Worm (Caenorhabditis elegans) whole organism, late embryonic: ENCODE data around the gene nhr-268.
"Not testable (repeated sequence)": the region's sequence is repeated elsewhere in the genome, so short reads cannot be mapped to it uniquely, and the experiment has no call there.

Experiments used
- C38D4.7 ChIP-seq: fragments of 200-800 bp; sonication (Bioruptor generic); optimal IDR thresholded peaks from 2 replicates; lab custom pipeline; 2018; ENCODE audit warnings: mild to moderate bottlenecking, missing genetic modification characterization, moderate library complexity, missing compliant biosample characterization
- F13H6.1 ChIP-seq: sonication (generic microtip); optimal IDR thresholded peaks from 2 replicates; lab custom pipeline; 2016; ENCODE audit warnings: missing genetic modification characterization, missing compliant biosample characterization
- K02D7.2 ChIP-seq: sonication (generic microtip); optimal IDR thresholded peaks from 2 replicates; lab custom pipeline; 2017; ENCODE audit warnings: mild to moderate bottlenecking, missing genetic modification characterization, missing compliant biosample characterization
- K09A11.1 ChIP-seq: sonication (generic microtip); optimal IDR thresholded peaks from 2 replicates; lab custom pipeline; 2017; ENCODE audit warnings: antibody characterized with exemption, mild to moderate bottlenecking, missing genetic modification characterization, missing compliant biosample characterization; ENCODE audit not compliant: insufficient read depth
- Y22D7AL.16 ChIP-seq: sonication (generic microtip); optimal IDR thresholded peaks from 2 replicates; lab custom pipeline; 2016; ENCODE audit warnings: missing genetic modification characterization, missing compliant biosample characterization
- ahr-1 ChIP-seq: sonication (generic microtip); optimal IDR thresholded peaks from 2 replicates; lab custom pipeline; 2016; ENCODE audit warnings: missing genetic modification characterization, missing compliant biosample characterization
- ceh-18 ChIP-seq: sonication (generic microtip); optimal IDR thresholded peaks from 2 replicates; lab custom pipeline; 2016; ENCODE audit warnings: missing genetic modification characterization, missing compliant biosample characterization
- ceh-19 ChIP-seq: fragments of 200-800 bp; sonication (Bioruptor generic); optimal IDR thresholded peaks from 2 replicates; lab custom pipeline; 2018; ENCODE audit warnings: mild to moderate bottlenecking, missing genetic modification characterization, missing compliant biosample characterization
- ceh-2 ChIP-seq: sonication (generic microtip); optimal IDR thresholded peaks from 2 replicates; lab custom pipeline; 2016; ENCODE audit warnings: missing genotype, missing genetic modification characterization, missing compliant biosample characterization
- ceh-22 ChIP-seq: sonication (generic microtip); optimal IDR thresholded peaks from 2 replicates; lab custom pipeline; 2017; ENCODE audit warnings: missing biosample characterization, missing genetic modification characterization
- ceh-34 ChIP-seq: sonication (generic microtip); optimal IDR thresholded peaks from 2 replicates; lab custom pipeline; 2016; ENCODE audit warnings: mild to moderate bottlenecking, missing genetic modification characterization, missing compliant biosample characterization
- dmd-4 ChIP-seq: sonication (generic microtip); optimal IDR thresholded peaks from 2 replicates; lab custom pipeline; 2016; ENCODE audit warnings: borderline replicate concordance, missing genetic modification characterization, missing compliant biosample characterization
- elt-2 ChIP-seq: sonication (generic microtip); optimal IDR thresholded peaks from 2 replicates; lab custom pipeline; 2016; ENCODE audit warnings: missing genetic modification reagents, missing genetic modification characterization, missing compliant biosample characterization
- fkh-6 ChIP-seq: sonication (generic microtip); optimal IDR thresholded peaks from 2 replicates; lab custom pipeline; 2016; ENCODE audit warnings: missing genetic modification characterization, missing compliant biosample characterization
- gmeb-2 ChIP-seq: sonication (generic microtip); optimal IDR thresholded peaks from 2 replicates; lab custom pipeline; 2016; ENCODE audit warnings: missing genetic modification characterization, inconsistent platforms, missing compliant biosample characterization
- hlh-13 ChIP-seq: fragments of 200-800 bp; sonication (Bioruptor generic); optimal IDR thresholded peaks from 2 replicates; lab custom pipeline; 2018; ENCODE audit warnings: mild to moderate bottlenecking, missing genetic modification characterization, missing compliant biosample characterization
- hlh-30 ChIP-seq: sonication (generic microtip); optimal IDR thresholded peaks from 2 replicates; lab custom pipeline; 2017; ENCODE audit warnings: antibody characterized with exemption, missing genetic modification characterization, missing compliant biosample characterization; ENCODE audit not compliant: insufficient read depth
- lim-6 ChIP-seq: sonication (generic microtip); optimal IDR thresholded peaks from 2 replicates; lab custom pipeline; 2016; ENCODE audit warnings: missing genetic modification characterization, missing compliant biosample characterization
- lin-11 ChIP-seq: fragments of 200-800 bp; sonication (Bioruptor generic); optimal IDR thresholded peaks from 2 replicates; lab custom pipeline; 2018; ENCODE audit warnings: mild to moderate bottlenecking, missing genetic modification characterization, missing compliant biosample characterization
- mec-3 ChIP-seq: sonication (generic microtip); optimal IDR thresholded peaks from 2 replicates; lab custom pipeline; 2016; ENCODE audit warnings: borderline replicate concordance, missing genetic modification characterization, missing compliant biosample characterization
- nfya-1 ChIP-seq: sonication (generic microtip); optimal IDR thresholded peaks from 2 replicates; lab custom pipeline; 2017; ENCODE audit warnings: missing genetic modification characterization, mild to moderate bottlenecking, missing compliant biosample characterization, antibody characterized with exemption, moderate library complexity
- nhr-11 ChIP-seq: fragments of 150-350 bp; optimal IDR thresholded peaks from 2 replicates; lab custom pipeline; 2014; ENCODE audit warnings: missing biosample characterization, missing genetic modification characterization
- npax-4 ChIP-seq: sonication (generic microtip); optimal IDR thresholded peaks from 2 replicates; lab custom pipeline; 2016; ENCODE audit warnings: missing genetic modification characterization, missing compliant biosample characterization
- odd-2 ChIP-seq: sonication (generic microtip); optimal IDR thresholded peaks from 2 replicates; lab custom pipeline; 2017; ENCODE audit warnings: antibody characterized with exemption, mild to moderate bottlenecking, missing genetic modification characterization, missing compliant biosample characterization
- pat-9 ChIP-seq: fragments of 200-800 bp; sonication (Bioruptor generic); optimal IDR thresholded peaks from 2 replicates; lab custom pipeline; 2018; ENCODE audit warnings: mild to moderate bottlenecking, missing genetic modification characterization, moderate library complexity, missing compliant biosample characterization
- pax-1 ChIP-seq: fragments of 150-350 bp; optimal IDR thresholded peaks from 2 replicates; lab custom pipeline; 2014; ENCODE audit warnings: missing biosample characterization, missing genetic modification characterization
- pha-2 ChIP-seq: sonication (generic microtip); optimal IDR thresholded peaks from 2 replicates; lab custom pipeline; 2017; ENCODE audit warnings: mild to moderate bottlenecking, missing genetic modification characterization, missing compliant biosample characterization
- pha-4 ChIP-seq: fragments of 150-350 bp; optimal IDR thresholded peaks from 2 replicates; lab custom pipeline; 2018; ENCODE audit warnings: missing biosample characterization, missing genetic modification reagents, missing genetic modification characterization
- pqm-1 ChIP-seq: sonication (generic microtip); optimal IDR thresholded peaks from 2 replicates; lab custom pipeline; 2016; ENCODE audit warnings: missing genetic modification characterization, missing compliant biosample characterization
- pros-1 ChIP-seq: fragments of 150-350 bp; optimal IDR thresholded peaks from 2 replicates; lab custom pipeline; 2014; ENCODE audit warnings: missing biosample characterization, missing genetic modification reagents, missing genetic modification characterization
- rnt-1 ChIP-seq: sonication (generic microtip); optimal IDR thresholded peaks from 2 replicates; lab custom pipeline; 2016; ENCODE audit warnings: missing genetic modification characterization, missing compliant biosample characterization
- unc-3 ChIP-seq, 2 experiments: fragments of 200-800 bp in 1 of 2; sonication (Bioruptor generic) in 1 of 2; sonication (generic microtip) in 1 of 2; conservative IDR thresholded peaks in 1 of 2; optimal IDR thresholded peaks in 1 of 2; 2 replicates each; pipeline versions ENCODE4 v1.3.6 to Lab custom; 2016 to 2022; ENCODE audit warnings: missing compliant biosample characterization in 2 of 2, missing genetic modification characterization in 2 of 2, missing genetic modification reagents in 1 of 2
- unc-55 ChIP-seq: sonication (generic microtip); optimal IDR thresholded peaks from 2 replicates; lab custom pipeline; 2017; ENCODE audit warnings: missing biosample characterization, missing genetic modification reagents, missing genetic modification characterization
- unc-86 ChIP-seq: sonication (generic microtip); optimal IDR thresholded peaks from 2 replicates; lab custom pipeline; 2016; ENCODE audit warnings: missing genetic modification characterization, missing compliant biosample characterization
- zip-5 ChIP-seq: sonication (generic microtip); optimal IDR thresholded peaks from 2 replicates; lab custom pipeline; 2016; ENCODE audit warnings: missing genetic modification characterization, missing compliant biosample characterization

Gene nhr-268

ce11 chrV:15666718-15667117, 23.3 kb upstream of the nhr-268 start:
- TF ChIP-seq unc-3 (GFP tag; conservative IDR thresholded peaks at IDR 0.05; lab: Robert Waterston, UW) (no peak), unc-3 (tag; optimal IDR thresholded peaks at IDR 0.05; lab: Kevin White, UChicago) (no peak), nfya-1 (tag; lab: Kevin White, UChicago) (no peak), F13H6.1 (tag; lab: Kevin White, UChicago) (no peak), mec-3 (tag; lab: Kevin White, UChicago) (no peak), ahr-1 (no peak), elt-2 (tag; lab: Kevin White, UChicago) (peak; percentile 75), pqm-1 (tag; lab: Kevin White, UChicago) (peak; percentile 5), ceh-18 (tag; lab: Kevin White, UChicago) (no peak), npax-4 (tag; lab: Kevin White, UChicago) (no peak), ceh-22 (tag; lab: Kevin White, UChicago) (no peak), odd-2 (tag; lab: Kevin White, UChicago) (no peak), pha-4 (tag; lab: Kevin White, UChicago) (no peak), pros-1 (tag; lab: Kevin White, UChicago) (no peak), ceh-2 (no peak)
- TF ChIP-seq, all 69 proteins: peak for 2

ce11 chrV:15668200-15668599, 21.9 kb upstream of the nhr-268 start, which contains the start of gene F53E4.1:
Gene F53E4.1 (minus strand): TSS chrV:15668300.
- TF ChIP-seq nhr-11, pha-4, odd-2 (tag; lab: Kevin White, UChicago): not testable (repeated sequence)

DNA sequence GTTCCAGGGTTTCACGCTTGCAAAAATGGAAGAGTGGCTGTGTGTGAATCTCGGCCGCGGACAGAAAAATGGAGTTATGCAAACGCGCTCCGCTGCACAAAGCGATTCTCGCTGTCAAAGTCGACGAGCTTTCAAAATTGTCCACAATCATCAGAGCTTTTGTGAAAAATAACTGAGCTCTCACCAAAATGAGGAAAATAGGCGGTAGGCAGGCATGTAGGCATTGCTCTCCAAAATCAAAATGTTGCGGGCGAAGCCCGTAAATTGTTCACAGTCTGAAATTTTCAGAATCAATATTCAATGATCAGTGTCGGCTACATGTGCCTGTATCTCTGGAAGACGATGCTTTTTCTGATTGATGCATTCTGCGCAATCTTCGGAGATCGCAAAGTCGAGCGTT, 21.2 kb upstream of the nhr-268 start, which contains the start of gene K06B4.4:
TSS of gene K06B4.4 (plus strand) at position 301 of the 400 bp plus-strand sequence.
- no peak for TF ChIP-seq C38D4.7 (GFP tag; lab: Kevin White, UChicago)
- TF ChIP-seq ceh-19, result no peak
- TF ChIP-seq pax-1 (tag; lab: Kevin White, UChicago), result no peak
- no peak for TF ChIP-seq ceh-34
- no peak for TF ChIP-seq unc-55 (GFP tag; lab: Kevin White, UChicago)
- no peak for TF ChIP-seq lin-11 (tag; lab: Kevin White, UChicago)
- no peak for TF ChIP-seq K02D7.2 (tag; lab: Kevin White, UChicago)
- no peak for TF ChIP-seq rnt-1 (tag; lab: Kevin White, UChicago)
- TF ChIP-seq hlh-30 (tag; lab: Kevin White, UChicago), result no peak
- TF ChIP-seq pros-1 (tag; lab: Kevin White, UChicago), result no peak
- TF ChIP-seq dmd-4, result no peak

DNA sequence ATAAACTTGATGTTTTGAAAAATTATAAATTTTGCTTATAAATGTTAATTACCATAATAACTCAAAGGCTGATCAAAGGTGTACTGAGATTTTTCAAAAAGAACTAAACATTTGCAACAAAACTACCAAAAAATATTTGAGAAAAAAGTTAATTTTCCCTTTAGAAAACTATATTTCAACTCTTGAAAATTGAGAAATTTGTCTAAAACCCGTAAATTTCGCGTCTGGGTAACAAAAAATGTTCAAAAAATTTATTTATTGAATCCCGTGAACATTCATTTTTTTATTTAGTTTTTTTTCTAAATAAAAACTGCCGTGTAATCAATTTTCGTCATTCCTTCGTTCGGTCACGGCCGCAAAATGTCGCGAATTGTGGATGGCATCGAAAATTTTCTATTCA, 19.9 kb upstream of the nhr-268 start, which contains the start of gene K06B4.15:
TSS of gene K06B4.15 (plus strand) at position 301 of the 400 bp plus-strand sequence.
- not testable (repeated sequence) for TF ChIP-seq ahr-1; lim-6 (tag; lab: Kevin White, UChicago); hlh-13 (GFP tag; lab: Kevin White, UChicago)

ce11 chrV:15673707-15674106, 16.3 kb upstream of the nhr-268 start, which contains the start of gene nhr-51:
Gene nhr-51 (plus strand): TSS chrV:15674007.
- TF ChIP-seq K02D7.2 (tag; lab: Kevin White, UChicago), result no peak
- TF ChIP-seq K09A11.1 (tag; lab: Kevin White, UChicago), result no peak
- TF ChIP-seq pat-9, result no peak
- TF ChIP-seq pha-2 (tag; lab: Kevin White, UChicago), result no peak
- no peak for TF ChIP-seq pax-1 (tag; lab: Kevin White, UChicago)
- TF ChIP-seq unc-86 (tag; lab: Kevin White, UChicago), result no peak
- no peak for TF ChIP-seq F13H6.1 (tag; lab: Kevin White, UChicago)
- no peak for TF ChIP-seq zip-5
- no peak for TF ChIP-seq gmeb-2 (tag; lab: Kevin White, UChicago)
- no peak for TF ChIP-seq fkh-6
- TF ChIP-seq lim-6 (tag; lab: Kevin White, UChicago), result no peak
- no peak for TF ChIP-seq Y22D7AL.16 (tag; lab: Kevin White, UChicago)
